Worm (Caenorhabditis elegans): ENCODE data around the gene F42C5.4.

The F42C5.4 gene

ce11 chrIV:7319931-7320435 is 28.1 kb upstream of the F42C5.4 start:
- TF ChIP-seq sma-3 (GFP tag; optimal IDR thresholded peaks at IDR 0.05) (peak; percentile 82), snpc-4 (tag; optimal IDR thresholded peaks at IDR 0.05) (peak; percentile 31), blmp-1 (tag; optimal IDR thresholded peaks at IDR 0.05; ENCODE audit: insufficient read depth) (peak; percentile 28), sma-9 (GFP tag; optimal IDR thresholded peaks at IDR 0.05) (peak; percentile 89), sma-9 (tag; optimal IDR thresholded peaks at IDR 0.05) (no peak), sem-4 (tag; optimal IDR thresholded peaks at IDR 0.05) (peak; percentile 79), Y55F3AM.14 (GFP tag; optimal IDR thresholded peaks at IDR 0.05) (peak; percentile 67), lsy-2 (tag; optimal IDR thresholded peaks at IDR 0.05) (peak; percentile 21 to 82), zag-1 (tag; optimal IDR thresholded peaks at IDR 0.05) (peak; percentile 38), nhr-6 (tag; optimal IDR thresholded peaks at IDR 0.05) (peak; percentile 53), gmeb-1 (tag; optimal IDR thresholded peaks at IDR 0.05) (peak; percentile 57), ZK546.5 (tag; optimal IDR thresholded peaks at IDR 0.05) (peak; percentile 21), egl-27 (tag; optimal IDR thresholded peaks at IDR 0.05) (peak; percentile 85), lin-11 (tag; optimal IDR thresholded peaks at IDR 0.05) (peak; percentile 2), nhr-10 (tag; optimal IDR thresholded peaks at IDR 0.05) (no peak), unc-55 (GFP tag; optimal IDR thresholded peaks at IDR 0.05) (peak; percentile 62), lin-13 (GFP tag; optimal IDR thresholded peaks at IDR 0.05) (peak; percentile 71), nhr-21 (tag; optimal IDR thresholded peaks at IDR 0.05) (peak; percentile 78), ama-1 (optimal IDR thresholded peaks at IDR 0.05) (no peak), ztf-4 (tag; optimal IDR thresholded peaks at IDR 0.05) (peak; percentile 62), nhr-25 (tag; optimal IDR thresholded peaks at IDR 0.05) (no peak), fos-1 (tag; optimal IDR thresholded peaks at IDR 0.05) (peak; percentile 95), mdl-1 (tag; optimal IDR thresholded peaks at IDR 0.05) (peak; percentile 89 to 93), crh-2 (tag; optimal IDR thresholded peaks at IDR 0.05) (peak; percentile 83), F13H6.1 (tag; optimal IDR thresholded peaks at IDR 0.05) (peak; percentile 97), unc-62 (GFP tag; optimal IDR thresholded peaks at IDR 0.05) (peak; percentile 60), ceh-82 (tag; optimal IDR thresholded peaks at IDR 0.05) (no peak), mab-5 (tag; optimal IDR thresholded peaks at IDR 0.05) (peak; percentile 84), ztf-1 (GFP tag; conservative IDR thresholded peaks at IDR 0.05) (no peak), nhr-129 (tag; optimal IDR thresholded peaks at IDR 0.05) (peak; percentile 75), C34F6.9 (tag; optimal IDR thresholded peaks at IDR 0.05) (peak; percentile 91), ceh-16 (tag; optimal IDR thresholded peaks at IDR 0.05) (peak; percentile 59), skn-1 (tag; optimal IDR thresholded peaks at IDR 0.05) (no peak), nhr-23 (tag; optimal IDR thresholded peaks at IDR 0.05) (no peak), nhr-77 (tag; optimal IDR thresholded peaks at IDR 0.05) (peak; percentile 4)

ce11 chrIV:7318900-7319299 is 27.0 kb upstream of the F42C5.4 start:
- TF ChIP-seq unc-62 (GFP tag; optimal IDR thresholded peaks at IDR 0.05), result no peak
- peak in 1 of 2 experiments; percentile 6 for TF ChIP-seq mdl-1 (tag; optimal IDR thresholded peaks at IDR 0.05)
- peak in 1 of 2 experiments; percentile 14 for TF ChIP-seq lsy-2 (tag; optimal IDR thresholded peaks at IDR 0.05)
- peak; percentile 73 for TF ChIP-seq mab-5 (tag; optimal IDR thresholded peaks at IDR 0.05)
- TF ChIP-seq ztf-1 (GFP tag; conservative IDR thresholded peaks at IDR 0.05), result no peak
- no peak for TF ChIP-seq lin-39 (tag; optimal IDR thresholded peaks at IDR 0.05)
- no peak for TF ChIP-seq nhr-129 (tag; optimal IDR thresholded peaks at IDR 0.05)
- TF ChIP-seq sma-9 (GFP tag; optimal IDR thresholded peaks at IDR 0.05), result peak; percentile 21
- TF ChIP-seq sma-9 (tag; optimal IDR thresholded peaks at IDR 0.05), result no peak

ce11 chrIV:7317829-7318529 is 26.1 kb upstream of the F42C5.4 start:
- no peak for TF ChIP-seq aly-2 (tag; optimal IDR thresholded peaks at IDR 0.05)
- TF ChIP-seq blmp-1 (tag; optimal IDR thresholded peaks at IDR 0.05; ENCODE audit: insufficient read depth), result peak; percentile 19
- no peak for TF ChIP-seq ama-1 (optimal IDR thresholded peaks at IDR 0.05)
- peak; percentile 16 for TF ChIP-seq sma-9 (GFP tag; optimal IDR thresholded peaks at IDR 0.05)
- no peak for TF ChIP-seq sma-9 (tag; optimal IDR thresholded peaks at IDR 0.05)
- TF ChIP-seq lin-39 (tag; optimal IDR thresholded peaks at IDR 0.05), result no peak
- no peak for TF ChIP-seq Y55F3AM.14 (GFP tag; optimal IDR thresholded peaks at IDR 0.05)
- peak; percentile 5 for TF ChIP-seq nhr-6 (tag; optimal IDR thresholded peaks at IDR 0.05)
- peak; percentile 44 for TF ChIP-seq C34F6.9 (tag; optimal IDR thresholded peaks at IDR 0.05)
- TF ChIP-seq nhr-25 (tag; optimal IDR thresholded peaks at IDR 0.05), result peak; percentile 47
- TF ChIP-seq lsy-2 (tag; optimal IDR thresholded peaks at IDR 0.05), result peak in 1 of 2 experiments; percentile 43
- TF ChIP-seq crh-2 (tag; optimal IDR thresholded peaks at IDR 0.05), result peak; percentile 1
- TF ChIP-seq nhr-129 (tag; optimal IDR thresholded peaks at IDR 0.05), result peak; percentile 16
